Fruit fly (Drosophila melanogaster): Measurements from ENCODE around the gene CG9727.
A peak's percentile ranks its signal among the peaks of the same experiment; 100 is the strongest.

Gene CG9727

DNA sequence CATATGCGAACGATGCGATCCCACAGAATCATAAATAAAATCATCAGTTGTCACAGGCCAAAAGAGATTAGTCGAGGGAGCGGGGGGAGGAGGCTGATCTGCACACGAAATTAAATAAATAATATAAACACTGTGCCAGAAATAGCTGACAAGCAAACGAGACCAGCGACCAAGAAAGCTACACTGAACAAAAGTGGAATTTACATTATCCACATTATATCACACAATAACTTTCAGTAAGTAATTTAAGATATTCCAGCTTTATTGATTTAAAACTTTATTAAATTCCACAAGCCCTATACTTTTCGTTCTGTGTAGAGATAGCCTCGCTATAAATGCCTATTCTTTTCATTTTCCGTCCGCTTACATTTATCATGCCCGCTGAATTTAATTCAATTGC, 52.3 kb downstream of the CG9727 start (continued):
- TF ChIP-seq Stat92E (GFP tag; optimal IDR thresholded peaks at IDR 0.05) (no peak), CG10209 (GFP tag; optimal IDR thresholded peaks at IDR 0.05) (peak; percentile 81), tap (tag; optimal IDR thresholded peaks at IDR 0.05) (peak; percentile 70), CG9437 (GFP tag; optimal IDR thresholded peaks at IDR 0.05) (peak; percentile 53), ash1 (GFP tag; optimal IDR thresholded peaks at IDR 0.05) (no peak), CG4282 (GFP tag; optimal IDR thresholded peaks at IDR 0.05) (peak; percentile 37), pnt (GFP tag; optimal IDR thresholded peaks at IDR 0.05) (peak; percentile 68), fd3F (GFP tag; optimal IDR thresholded peaks at IDR 0.05) (peak; percentile 74), D19B (GFP tag; optimal IDR thresholded peaks at IDR 0.05) (peak; percentile 60), CG3847 (GFP tag; IDR thresholded peaks at IDR 0.05) (peak; percentile 82), insv (GFP tag; optimal IDR thresholded peaks at IDR 0.05) (no peak), CG13296 (GFP tag; optimal IDR thresholded peaks at IDR 0.05) (peak; percentile 63), CG17912 (GFP tag; optimal IDR thresholded peaks at IDR 0.05) (no peak), en (GFP tag; optimal IDR thresholded peaks at IDR 0.05) (peak; percentile 40), pan (optimal IDR thresholded peaks at IDR 0.05) (no peak), pan (GFP tag; optimal IDR thresholded peaks at IDR 0.05 in 1 of 2, IDR thresholded peaks at IDR 0.05 in 1 of 2) (peak in 1 of 2 experiments; percentile 91), pho (GFP tag; optimal IDR thresholded peaks at IDR 0.05) (no peak), onecut (GFP tag; IDR thresholded peaks at IDR 0.05) (peak; percentile 69), Max (GFP tag; optimal IDR thresholded peaks at IDR 0.05) (peak; percentile 60), CG16815 (GFP tag; optimal IDR thresholded peaks at IDR 0.05) (peak; percentile 58), sob (GFP tag; IDR thresholded peaks at IDR 0.05) (peak; percentile 88), da (GFP tag; optimal IDR thresholded peaks at IDR 0.05) (no peak), Nf-YA (GFP tag; IDR thresholded peaks at IDR 0.05) (peak; percentile 66), CG4617 (GFP tag; optimal IDR thresholded peaks at IDR 0.05; ENCODE audit: borderline replicate concordance) (peak; percentile 6), Xbp1 (GFP tag; optimal IDR thresholded peaks at IDR 0.05) (peak; percentile 84), schlank (tag; optimal IDR thresholded peaks at IDR 0.05) (peak; percentile 36), D (optimal IDR thresholded peaks at IDR 0.05) (no peak), D (GFP tag; optimal IDR thresholded peaks at IDR 0.05) (peak; percentile 72), CG12769 (tag; optimal IDR thresholded peaks at IDR 0.05) (peak; percentile 70), Ets65A (GFP tag) (peak; percentile 96), CG18476 (GFP tag; optimal IDR thresholded peaks at IDR 0.05) (peak; percentile 70), vfl (GFP tag; optimal IDR thresholded peaks at IDR 0.05) (no peak), stwl (tag; optimal IDR thresholded peaks at IDR 0.05) (peak; percentile 9), Lim3 (GFP tag; IDR thresholded peaks at IDR 0.05) (0 out of 2 replicates have a peak, but pooled peaks have one; percentile 24), CG4707 (GFP tag; optimal IDR thresholded peaks at IDR 0.05) (no peak), Eip74EF (GFP tag; optimal IDR thresholded peaks at IDR 0.05) (peak in 1 of 2 experiments; percentile 46), Ada2b (GFP tag; IDR thresholded peaks at IDR 0.05) (peak; percentile 89), CG12104 (GFP tag; optimal IDR thresholded peaks at IDR 0.05) (peak; percentile 51), lola (GFP tag; optimal IDR thresholded peaks at IDR 0.05) (peak in 1 of 3 experiments; percentile 60), CG6654 (GFP tag; optimal IDR thresholded peaks at IDR 0.05) (peak; percentile 53), jigr1 (GFP tag; IDR thresholded peaks at IDR 0.05) (no peak), maf-S (GFP tag; optimal IDR thresholded peaks at IDR 0.05) (peak; percentile 68), br (optimal IDR thresholded peaks at IDR 0.05) (no peak), ftz-f1 (GFP tag; optimal IDR thresholded peaks at IDR 0.05) (no peak), CG1602 (GFP tag; optimal IDR thresholded peaks at IDR 0.05) (peak; percentile 72), row (GFP tag; IDR thresholded peaks at IDR 0.05) (peak; percentile 90), CG12391 (tag; optimal IDR thresholded peaks at IDR 0.05) (peak; percentile 86), CG10274 (GFP tag; optimal IDR thresholded peaks at IDR 0.05) (no peak), Lhr (GFP tag; optimal IDR thresholded peaks at IDR 0.05) (peak; percentile 37), CG17359 (tag; optimal IDR thresholded peaks at IDR 0.05) (peak; percentile 87), CG5953 (GFP tag; IDR thresholded peaks at IDR 0.05) (peak; percentile 68; the same call in 1 of the 2 replicates)

Measured in whole organism, embryonic.